Fruit fly (Drosophila melanogaster): ENCODE measurements around the gene UQCR-14.
A peak's percentile ranks its signal among the peaks of the same experiment; 100 is the strongest.

UQCR-14 gene

DNA sequence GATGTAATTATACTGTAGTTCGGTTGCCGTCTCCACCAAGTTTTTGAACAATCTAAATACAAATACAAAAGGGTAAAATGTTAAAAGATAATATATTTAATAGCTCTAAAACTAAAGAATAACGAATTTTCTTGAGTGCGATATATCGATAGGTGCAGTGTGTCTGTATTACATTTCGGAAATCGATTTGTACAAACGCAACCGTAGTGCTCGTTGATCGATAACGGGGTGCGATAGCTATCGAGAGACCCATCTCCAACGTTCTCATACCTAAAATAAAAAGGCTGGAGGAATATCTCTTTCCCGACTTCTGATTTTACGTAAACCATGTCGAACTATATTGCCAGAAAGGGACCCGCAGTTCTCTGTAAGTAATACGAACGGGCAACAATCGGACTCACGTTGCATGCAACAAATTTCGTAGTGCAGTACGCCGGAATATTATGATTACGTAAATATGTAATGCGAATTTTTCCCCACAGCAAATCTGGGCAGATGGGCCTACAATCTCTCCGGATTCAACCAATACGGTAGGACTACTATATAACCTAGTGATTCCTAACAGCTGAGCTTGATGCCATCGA is at the start of gene UQCR-14:
Gene UQCR-14 (plus strand): TSS at position 206 of the 584 bp plus-strand sequence.
- TF ChIP-seq Clk (GFP tag; optimal IDR thresholded peaks at IDR 0.05) (no peak), Crg-1 (GFP tag; optimal IDR thresholded peaks at IDR 0.05) (peak; percentile 9), CG12768 (GFP tag; optimal IDR thresholded peaks at IDR 0.05) (no peak), cic (GFP tag; optimal IDR thresholded peaks at IDR 0.05) (peak; percentile 25), CG11617 (GFP tag; optimal IDR thresholded peaks at IDR 0.05) (peak; percentile 24), CG5204 (GFP tag; optimal IDR thresholded peaks at IDR 0.05) (no peak), pad (GFP tag; optimal IDR thresholded peaks at IDR 0.05) (peak; percentile 47), tj (GFP tag; optimal IDR thresholded peaks at IDR 0.05) (no peak), CG14711 (tag; optimal IDR thresholded peaks at IDR 0.05) (peak; percentile 52), CG7101 (tag; optimal IDR thresholded peaks at IDR 0.05) (peak; percentile 65), CG33017 (tag; optimal IDR thresholded peaks at IDR 0.05) (peak; percentile 47), cnc (optimal IDR thresholded peaks at IDR 0.05) (no peak), Mnt (GFP tag; optimal IDR thresholded peaks at IDR 0.05) (peak; percentile 57), kay (GFP tag; ENCODE audit: borderline replicate concordance) (no peak), bab1 (GFP tag; optimal IDR thresholded peaks at IDR 0.05) (peak; percentile 66), CG7045 (GFP tag; optimal IDR thresholded peaks at IDR 0.05) (no peak), ovo (GFP tag; optimal IDR thresholded peaks at IDR 0.05) (no peak), toe (GFP tag; optimal IDR thresholded peaks at IDR 0.05) (peak; percentile 20), Hr96 (GFP tag; optimal IDR thresholded peaks at IDR 0.05) (no peak), CG1620 (GFP tag; optimal IDR thresholded peaks at IDR 0.05) (peak; percentile 53)

DNA sequence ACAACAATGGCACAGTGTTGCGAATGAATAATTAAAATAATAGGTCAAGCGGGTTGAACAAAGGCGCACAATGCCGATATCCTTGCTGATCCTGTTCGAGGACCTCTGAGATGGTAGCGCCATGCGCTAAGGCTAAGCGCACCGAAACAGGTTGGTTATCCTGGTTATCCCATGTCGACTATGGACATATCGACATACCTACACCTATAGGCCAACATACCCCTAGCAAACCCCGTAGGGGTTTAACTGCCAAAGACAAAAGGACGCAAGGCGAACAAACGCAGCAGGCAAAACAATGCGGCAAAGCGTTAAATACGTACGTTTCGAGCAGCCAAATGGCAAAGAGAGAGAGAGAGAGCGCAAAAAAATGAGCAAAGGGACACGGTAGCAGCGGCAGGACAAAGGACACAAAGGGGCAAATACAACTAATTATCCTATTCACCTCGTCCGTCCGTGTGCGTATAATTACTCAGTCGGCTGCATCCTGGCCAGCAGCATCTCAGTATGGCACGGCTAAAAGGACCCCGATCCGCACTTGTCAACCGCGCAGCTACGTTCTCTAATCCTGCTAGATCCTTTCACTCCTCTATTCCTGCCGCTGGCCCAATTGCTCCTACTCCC is 44.1 kb upstream of the UQCR-14 start:
- no peak for TF ChIP-seq CG5204 (GFP tag; optimal IDR thresholded peaks at IDR 0.05)
- no peak for TF ChIP-seq cnc (optimal IDR thresholded peaks at IDR 0.05)
- TF ChIP-seq CG7045 (GFP tag; optimal IDR thresholded peaks at IDR 0.05), result no peak
- TF ChIP-seq kay (GFP tag; ENCODE audit: borderline replicate concordance), result no peak
- TF ChIP-seq Crg-1 (GFP tag; optimal IDR thresholded peaks at IDR 0.05), result no peak
- TF ChIP-seq Mnt (GFP tag; optimal IDR thresholded peaks at IDR 0.05), result no peak
- TF ChIP-seq pad (GFP tag; optimal IDR thresholded peaks at IDR 0.05), result no peak
- no peak for TF ChIP-seq cic (GFP tag; optimal IDR thresholded peaks at IDR 0.05)
- no peak for TF ChIP-seq ovo (GFP tag; optimal IDR thresholded peaks at IDR 0.05)
- TF ChIP-seq CG7101 (tag; optimal IDR thresholded peaks at IDR 0.05), result no peak
- no peak for TF ChIP-seq CG1620 (GFP tag; optimal IDR thresholded peaks at IDR 0.05)
- no peak for TF ChIP-seq Hr96 (GFP tag; optimal IDR thresholded peaks at IDR 0.05)
- TF ChIP-seq bab1 (GFP tag; optimal IDR thresholded peaks at IDR 0.05), result no peak
- no peak for TF ChIP-seq Clk (GFP tag; optimal IDR thresholded peaks at IDR 0.05)
- TF ChIP-seq toe (GFP tag; optimal IDR thresholded peaks at IDR 0.05), result no peak
- TF ChIP-seq CG14711 (tag; optimal IDR thresholded peaks at IDR 0.05), result no peak
- TF ChIP-seq CG33017 (tag; optimal IDR thresholded peaks at IDR 0.05), result no peak
- TF ChIP-seq tj (GFP tag; optimal IDR thresholded peaks at IDR 0.05), result no peak
- no peak for TF ChIP-seq CG11617 (GFP tag; optimal IDR thresholded peaks at IDR 0.05)

DNA sequence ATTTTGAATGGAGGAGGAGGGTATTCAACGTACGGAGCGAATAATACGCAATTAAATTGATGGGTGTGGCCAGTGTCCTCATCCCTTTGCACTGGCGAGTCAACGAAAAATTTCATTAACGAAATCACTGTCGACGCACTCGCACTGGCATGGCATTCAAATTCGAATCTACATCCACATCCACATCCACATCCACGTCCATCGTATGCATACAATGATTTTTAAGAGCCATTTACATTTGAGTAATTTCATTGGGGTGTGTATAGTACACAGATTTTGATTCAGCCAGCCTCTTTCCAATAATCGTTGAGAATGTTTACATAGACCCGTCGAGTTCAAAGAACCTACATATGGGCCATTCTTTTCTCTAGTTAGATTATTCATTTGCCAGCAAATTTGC is 42.1 kb upstream of the UQCR-14 start:
- no peak for TF ChIP-seq CG7101 (tag; optimal IDR thresholded peaks at IDR 0.05)
- no peak for TF ChIP-seq CG14711 (tag; optimal IDR thresholded peaks at IDR 0.05)
- no peak for TF ChIP-seq CG7045 (GFP tag; optimal IDR thresholded peaks at IDR 0.05)
- no peak for TF ChIP-seq Crg-1 (GFP tag; optimal IDR thresholded peaks at IDR 0.05)
- TF ChIP-seq pad (GFP tag; optimal IDR thresholded peaks at IDR 0.05), result no peak
- TF ChIP-seq cic (GFP tag; optimal IDR thresholded peaks at IDR 0.05), result no peak
- no peak for TF ChIP-seq CG11617 (GFP tag; optimal IDR thresholded peaks at IDR 0.05)
- no peak for TF ChIP-seq toe (GFP tag; optimal IDR thresholded peaks at IDR 0.05)
- no peak for TF ChIP-seq cnc (optimal IDR thresholded peaks at IDR 0.05)
- no peak for TF ChIP-seq ovo (GFP tag; optimal IDR thresholded peaks at IDR 0.05)
- TF ChIP-seq CG5204 (GFP tag; optimal IDR thresholded peaks at IDR 0.05), result no peak

DNA sequence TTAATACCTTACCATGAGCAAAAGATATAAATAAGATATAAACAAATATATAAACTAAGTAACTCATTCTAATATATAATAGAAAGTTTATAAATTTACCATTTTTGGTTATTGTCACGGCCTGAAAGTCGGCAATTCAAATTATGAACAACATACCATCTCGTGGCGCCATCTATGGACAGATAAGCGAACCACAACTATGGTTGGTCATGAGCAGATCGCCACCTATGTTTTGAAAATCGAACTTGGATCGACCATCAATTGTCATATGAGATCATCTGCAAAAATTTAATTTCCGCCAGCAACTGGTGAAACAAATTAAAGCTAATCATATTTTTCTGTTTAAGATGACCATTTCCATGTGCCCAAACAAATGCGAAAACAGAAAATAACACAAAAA is 41.4 kb upstream of the UQCR-14 start:
- TF ChIP-seq tj (GFP tag; optimal IDR thresholded peaks at IDR 0.05) (no peak), Mnt (GFP tag; optimal IDR thresholded peaks at IDR 0.05) (no peak)

DNA sequence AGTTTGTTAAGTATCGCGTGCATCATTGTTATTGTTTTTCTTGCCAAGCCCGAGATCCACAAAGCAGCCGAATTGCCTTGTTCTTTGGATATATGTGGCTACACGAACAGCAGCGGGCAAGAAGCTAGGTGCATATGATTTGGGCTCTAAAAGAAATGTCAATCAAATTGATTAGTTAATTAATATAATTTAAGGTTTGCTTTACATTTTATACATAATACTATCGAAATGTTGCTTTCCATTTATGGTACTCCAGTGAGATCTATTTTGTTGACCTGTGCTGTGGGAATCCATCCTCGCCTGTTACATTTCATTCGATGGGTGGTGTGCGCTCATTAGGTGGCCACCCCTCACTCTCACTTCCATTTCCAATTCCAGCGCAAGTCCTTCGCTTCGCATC is 22.7 kb upstream of the UQCR-14 start:
- TF ChIP-seq CG5204 (GFP tag; optimal IDR thresholded peaks at IDR 0.05) (no peak), ovo (GFP tag; optimal IDR thresholded peaks at IDR 0.05) (no peak), kay (GFP tag; ENCODE audit: borderline replicate concordance) (no peak), Mnt (GFP tag; optimal IDR thresholded peaks at IDR 0.05) (no peak), CG11617 (GFP tag; optimal IDR thresholded peaks at IDR 0.05) (no peak), cic (GFP tag; optimal IDR thresholded peaks at IDR 0.05) (no peak)

DNA sequence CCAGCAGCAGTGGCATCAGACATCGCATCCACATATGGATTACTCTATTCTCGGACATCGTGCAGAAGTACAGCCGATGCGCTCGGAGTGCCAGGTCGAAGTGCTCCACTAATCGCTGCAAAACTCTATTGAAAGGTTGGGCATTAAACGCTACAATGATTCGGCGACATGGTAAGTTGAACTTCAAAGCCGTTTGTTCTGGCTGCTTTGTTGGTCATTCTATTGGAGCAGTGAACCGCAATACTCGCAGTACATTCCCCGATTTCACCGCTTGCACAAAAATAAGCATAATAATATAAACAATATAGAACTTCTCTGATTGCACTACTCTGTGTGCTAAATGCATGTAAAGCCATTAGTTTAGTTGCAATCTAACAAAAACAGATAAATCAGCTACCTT is 19.7 kb upstream of the UQCR-14 start, which contains the start of gene CG12507:
Gene CG12507 (minus strand): TSS at position 101 of the 400 bp plus-strand sequence.
- no peak for TF ChIP-seq Clk (GFP tag; optimal IDR thresholded peaks at IDR 0.05)
- no peak for TF ChIP-seq CG7101 (tag; optimal IDR thresholded peaks at IDR 0.05)
- no peak for TF ChIP-seq Hr96 (GFP tag; optimal IDR thresholded peaks at IDR 0.05)
- no peak for TF ChIP-seq kay (GFP tag; ENCODE audit: borderline replicate concordance)
- no peak for TF ChIP-seq ovo (GFP tag; optimal IDR thresholded peaks at IDR 0.05)
- TF ChIP-seq Crg-1 (GFP tag; optimal IDR thresholded peaks at IDR 0.05), result no peak
- no peak for TF ChIP-seq CG7045 (GFP tag; optimal IDR thresholded peaks at IDR 0.05)
- TF ChIP-seq cic (GFP tag; optimal IDR thresholded peaks at IDR 0.05), result no peak
